Worm (Caenorhabditis elegans) whole organism, young adult: ENCODE results near the gene B0416.4.
A peak's percentile ranks its signal among the peaks of the same experiment; 100 is the strongest.

Experiments
- B0261.1 ChIP-seq: sonication (generic microtip); optimal IDR thresholded peaks from 2 replicates; lab custom pipeline; 2016; ENCODE audit warnings: mild to moderate bottlenecking, missing genetic modification characterization, moderate library complexity, missing compliant biosample characterization
- B0336.3 ChIP-seq: fragments of 200-800 bp; sonication (Bioruptor generic); IDR thresholded peaks from 2 replicates; pipeline ENCODE4 v1.3.6; 2022; ENCODE audit warnings: missing genetic modification characterization, missing compliant biosample characterization
- D2030.7 ChIP-seq: fragments of 200-800 bp; sonication (Bioruptor generic); IDR thresholded peaks from 2 replicates; pipeline ENCODE4 v1.3.6; 2022; ENCODE audit warnings: missing genetic modification reagents, missing genetic modification characterization, missing compliant biosample characterization
- F33H1.4 ChIP-seq: fragments of 200-800 bp; sonication (Bioruptor generic); IDR thresholded peaks from 2 replicates; pipeline ENCODE4 v1.3.6; 2022; ENCODE audit warnings: missing genetic modification reagents, missing genetic modification characterization, missing compliant biosample characterization
- F37B4.10 ChIP-seq: fragments of 200-800 bp; sonication (Bioruptor generic); IDR thresholded peaks from 2 replicates; pipeline ENCODE4 v1.3.6; 2022; ENCODE audit warnings: missing genetic modification characterization, missing compliant biosample characterization
- F39B2.1 ChIP-seq: fragments of 200-800 bp; sonication (Bioruptor generic); IDR thresholded peaks from 2 replicates; pipeline ENCODE4 v1.3.6; 2022; ENCODE audit warnings: missing genetic modification reagents, missing genetic modification characterization, missing compliant biosample characterization
- F55B11.4 ChIP-seq: sonication (generic microtip); optimal IDR thresholded peaks from 2 replicates; lab custom pipeline; 2016; ENCODE audit warnings: missing compliant biosample characterization, missing genetic modification characterization, borderline replicate concordance; ENCODE audit not compliant: insufficient read depth
- Y53G8AR.9 ChIP-seq: fragments of 200-800 bp; sonication (Bioruptor generic); conservative IDR thresholded peaks from 2 replicates; pipeline ENCODE4 v1.3.6; 2022; ENCODE audit warnings: missing genetic modification reagents, missing genetic modification characterization, missing compliant biosample characterization
- Y95B8A.8 ChIP-seq: fragments of 200-800 bp; sonication (Bioruptor generic); IDR thresholded peaks from 2 replicates; pipeline ENCODE4 v1.3.6; 2022; ENCODE audit warnings: missing genetic modification reagents, missing genetic modification characterization, missing compliant biosample characterization
- akir-1 ChIP-seq: fragments of 200-800 bp; sonication (Bioruptor generic); optimal IDR thresholded peaks from 2 replicates; lab custom pipeline; 2018; ENCODE audit warnings: mild to moderate bottlenecking, missing genetic modification characterization, moderate library complexity, missing compliant biosample characterization
- aptf-2 ChIP-seq: fragments of 200-800 bp; sonication (Bioruptor generic); conservative IDR thresholded peaks from 2 replicates; pipeline ENCODE4 v1.3.6; 2022; ENCODE audit warnings: missing genetic modification reagents, missing genetic modification characterization, missing compliant biosample characterization
- attf-3 ChIP-seq: fragments of 200-800 bp; sonication (Bioruptor generic); conservative IDR thresholded peaks from 2 replicates; pipeline ENCODE4 v1.3.6; 2022; ENCODE audit warnings: missing genetic modification reagents, missing genetic modification characterization, missing compliant biosample characterization
- bed-2 ChIP-seq: fragments of 200-800 bp; sonication (Bioruptor generic); IDR thresholded peaks from 2 replicates; pipeline ENCODE4 v1.3.6; 2022; ENCODE audit warnings: missing genetic modification reagents, missing genetic modification characterization, missing compliant biosample characterization
- cebp-1 ChIP-seq, 2 experiments: fragments of 200-800 bp in 1 of 2; sonication (Bioruptor generic) in 1 of 2; sonication (generic microtip) in 1 of 2; IDR thresholded peaks in 1 of 2; optimal IDR thresholded peaks in 1 of 2; 2 replicates each; pipeline versions ENCODE4 v1.3.6 to Lab custom; 2017 to 2022; ENCODE audit warnings: missing compliant biosample characterization in 2 of 2, missing genetic modification characterization in 2 of 2, mild to moderate bottlenecking in 1 of 2, missing genetic modification reagents in 1 of 2, moderate library complexity in 1 of 2
- ceh-27 ChIP-seq: fragments of 200-800 bp; sonication (Bioruptor generic); optimal IDR thresholded peaks from 2 replicates; lab custom pipeline; 2018; ENCODE audit warnings: mild to moderate bottlenecking, missing genetic modification characterization, moderate library complexity, missing compliant biosample characterization
- ceh-40 ChIP-seq: fragments of 200-800 bp; sonication (Bioruptor generic); IDR thresholded peaks from 2 replicates; pipeline ENCODE4 v1.3.6; 2022; ENCODE audit warnings: missing genetic modification characterization, missing compliant biosample characterization
- ceh-79 ChIP-seq: sonication (generic microtip); optimal IDR thresholded peaks from 2 replicates; lab custom pipeline; 2017; ENCODE audit warnings: mild to moderate bottlenecking, missing genetic modification characterization, missing compliant biosample characterization
- dpff-1 ChIP-seq: sonication (generic microtip); optimal IDR thresholded peaks from 2 replicates; lab custom pipeline; 2017; ENCODE audit warnings: mild to moderate bottlenecking, missing genetic modification characterization, missing compliant biosample characterization
- gei-17 ChIP-seq: fragments of 200-800 bp; sonication (Bioruptor generic); optimal IDR thresholded peaks from 2 replicates; lab custom pipeline; 2018; ENCODE audit warnings: mild to moderate bottlenecking, missing genetic modification characterization, missing compliant biosample characterization
- hlh-26 ChIP-seq: fragments of 200-800 bp; sonication (Bioruptor generic); conservative IDR thresholded peaks from 2 replicates; pipeline ENCODE4 v1.3.6; 2022; ENCODE audit warnings: missing genetic modification reagents, missing genetic modification characterization, missing compliant biosample characterization
- hrde-1 ChIP-seq: sonication (generic microtip); optimal IDR thresholded peaks from 2 replicates; lab custom pipeline; 2016; ENCODE audit warnings: missing genetic modification characterization, mild to moderate bottlenecking, missing compliant biosample characterization, moderate library complexity, missing genotype, missing genetic modification reagents, borderline replicate concordance
- lag-1 ChIP-seq: fragments of 200-800 bp; sonication (Bioruptor generic); IDR thresholded peaks from 2 replicates; pipeline ENCODE4 v1.3.6; 2022; ENCODE audit warnings: missing genetic modification reagents, missing genetic modification characterization, missing compliant biosample characterization
- let-526 ChIP-seq: fragments of 200-800 bp; sonication (Bioruptor generic); IDR thresholded peaks from 2 replicates; pipeline ENCODE4 v1.3.6; 2022; ENCODE audit warnings: missing genetic modification reagents, missing genetic modification characterization, missing compliant biosample characterization
- lin-40 ChIP-seq: sonication (generic microtip); optimal IDR thresholded peaks from 2 replicates; lab custom pipeline; 2016; ENCODE audit warnings: missing genetic modification characterization, mild to moderate bottlenecking, missing compliant biosample characterization, missing genotype, missing genetic modification reagents
- lin-54 ChIP-seq: fragments of 200-800 bp; sonication (Bioruptor generic); optimal IDR thresholded peaks from 2 replicates; lab custom pipeline; 2018; ENCODE audit warnings: mild to moderate bottlenecking, missing genetic modification characterization, missing compliant biosample characterization
- lsy-27 ChIP-seq: sonication (generic microtip); optimal IDR thresholded peaks from 2 replicates; lab custom pipeline; 2017; ENCODE audit warnings: missing genetic modification characterization, mild to moderate bottlenecking, missing compliant biosample characterization, antibody characterized with exemption, missing genotype, borderline replicate concordance; ENCODE audit not compliant: insufficient read depth
- madf-3 ChIP-seq: fragments of 200-800 bp; sonication (Bioruptor generic); IDR thresholded peaks from 2 replicates; pipeline ENCODE4 v1.3.6; 2022; ENCODE audit warnings: missing genetic modification reagents, missing genetic modification characterization, missing compliant biosample characterization
- madf-8 ChIP-seq: fragments of 200-800 bp; sonication (Bioruptor generic); conservative IDR thresholded peaks from 2 replicates; pipeline ENCODE4 v1.3.6; 2022; ENCODE audit warnings: missing genetic modification reagents, missing genetic modification characterization, missing compliant biosample characterization
- mel-28 ChIP-seq: sonication (generic microtip); optimal IDR thresholded peaks from 2 replicates; lab custom pipeline; 2016; ENCODE audit warnings: borderline replicate concordance, mild to moderate bottlenecking, missing genetic modification characterization, missing compliant biosample characterization
- nfya-1 ChIP-seq: sonication (generic microtip); optimal IDR thresholded peaks from 2 replicates; lab custom pipeline; 2017; ENCODE audit warnings: antibody characterized with exemption, missing compliant biosample characterization, missing genetic modification characterization, borderline replicate concordance; ENCODE audit not compliant: insufficient read depth
- nfya-2 ChIP-seq: fragments of 200-800 bp; sonication (Bioruptor generic); IDR thresholded peaks from 2 replicates; pipeline ENCODE4 v1.3.6; 2022; ENCODE audit warnings: missing genetic modification reagents, missing genetic modification characterization, missing compliant biosample characterization
- nhr-120 ChIP-seq: fragments of 200-800 bp; sonication (Bioruptor generic); IDR thresholded peaks from 2 replicates; pipeline ENCODE4 v1.3.6; 2022; ENCODE audit warnings: missing genetic modification characterization, missing compliant biosample characterization
- nhr-80 ChIP-seq: sonication (generic microtip); optimal IDR thresholded peaks from 2 replicates; lab custom pipeline; 2016; ENCODE audit warnings: missing genetic modification characterization, missing compliant biosample characterization
- pha-4 ChIP-seq: fragments of 150-350 bp; sonication (generic microtip); optimal IDR thresholded peaks from 2 replicates; lab custom pipeline; 2014; ENCODE audit warnings: missing biosample characterization, missing genetic modification reagents, missing genetic modification characterization
- repo-1 ChIP-seq: sonication (generic microtip); optimal IDR thresholded peaks from 2 replicates; lab custom pipeline; 2017; ENCODE audit warnings: mild to moderate bottlenecking, missing genetic modification characterization, missing compliant biosample characterization
- rpc-1 ChIP-seq, 2 experiments: fragments of 150-350 bp in 1 of 2; sonication (generic microtip) in 1 of 2; optimal IDR thresholded peaks; 2 replicates each; lab custom pipeline; 2014 to 2018; ENCODE audit warnings: missing biosample characterization in 1 of 2, missing genetic modification characterization in 1 of 2, missing genetic modification reagents in 1 of 2, missing genotype in 1 of 2
- sdz-38 ChIP-seq: sonication (generic microtip); optimal IDR thresholded peaks from 2 replicates; lab custom pipeline; 2016; ENCODE audit warnings: missing genotype, missing genetic modification characterization, missing compliant biosample characterization
- snpc-3.4 ChIP-seq: sonication (generic microtip); optimal IDR thresholded peaks from 2 replicates; lab custom pipeline; 2017; ENCODE audit warnings: missing genetic modification characterization, mild to moderate bottlenecking, missing compliant biosample characterization, antibody characterized with exemption, moderate library complexity, missing genotype, missing genetic modification reagents
- somi-1 ChIP-seq: fragments of 200-800 bp; sonication (Bioruptor generic); optimal IDR thresholded peaks from 2 replicates; lab custom pipeline; 2018; ENCODE audit warnings: mild to moderate bottlenecking, missing genetic modification characterization, missing compliant biosample characterization
- unc-130 ChIP-seq: sonication (generic microtip); optimal IDR thresholded peaks from 2 replicates; lab custom pipeline; 2016; ENCODE audit warnings: missing genetic modification reagents, missing genetic modification characterization, missing compliant biosample characterization
- zfh-2 ChIP-seq: fragments of 200-800 bp; sonication (Bioruptor generic); conservative IDR thresholded peaks from 2 replicates; pipeline ENCODE4 v1.3.6; 2022; ENCODE audit warnings: missing genetic modification reagents, missing genetic modification characterization, missing compliant biosample characterization
- zim-3 ChIP-seq: sonication (generic microtip); optimal IDR thresholded peaks from 2 replicates; lab custom pipeline; 2017; ENCODE audit warnings: mild to moderate bottlenecking, missing genetic modification characterization, moderate library complexity, missing compliant biosample characterization
- ztf-22 ChIP-seq: fragments of 200-800 bp; sonication (Bioruptor generic); optimal IDR thresholded peaks from 2 replicates; lab custom pipeline; 2018; ENCODE audit warnings: mild to moderate bottlenecking, missing genetic modification characterization, moderate library complexity, missing compliant biosample characterization
- ztf-25 ChIP-seq: fragments of 200-800 bp; sonication (Bioruptor generic); IDR thresholded peaks from 2 replicates; pipeline ENCODE4 v1.3.6; 2022; ENCODE audit warnings: missing genetic modification reagents, missing genetic modification characterization, missing compliant biosample characterization
- ztf-28 ChIP-seq: fragments of 200-800 bp; sonication (Bioruptor generic); IDR thresholded peaks from 2 replicates; pipeline ENCODE4 v1.3.6; 2022; ENCODE audit warnings: missing genetic modification reagents, missing genetic modification characterization, missing compliant biosample characterization
- ztf-6 ChIP-seq: fragments of 200-800 bp; sonication (Bioruptor generic); IDR thresholded peaks from 2 replicates; pipeline ENCODE4 v1.3.6; 2022; ENCODE audit warnings: missing genetic modification reagents, missing genetic modification characterization, missing compliant biosample characterization

Gene B0416.4

ce11 chrX:9237708-9238107 is 41.0 kb upstream of the B0416.4 start (continued):
- TF ChIP-seq attf-3 (GFP tag; lab: Robert Waterston, UW) (no peak), ztf-6 (no peak), repo-1 (tag; lab: Kevin White, UChicago) (no peak)
- TF ChIP-seq, all 124 proteins: peak for 45

- no peak for TF ChIP-seq cebp-1 (GFP tag; IDR thresholded peaks at IDR 0.05; lab: Robert Waterston, UW)
- no peak for TF ChIP-seq cebp-1 (tag; optimal IDR thresholded peaks at IDR 0.05; lab: Kevin White, UChicago)
- TF ChIP-seq Y95B8A.8 (GFP tag; lab: Robert Waterston, UW) = no peak
- no peak for TF ChIP-seq mel-28 (tag; lab: Kevin White, UChicago)
- TF ChIP-seq B0336.3 (GFP tag; lab: Robert Waterston, UW) = no peak
- no peak for TF ChIP-seq lin-54
- no peak for TF ChIP-seq lin-40 (tag; lab: Kevin White, UChicago)
- no peak for TF ChIP-seq akir-1
- no peak for TF ChIP-seq nfya-1 (tag; lab: Kevin White, UChicago)
- peak; percentile 6 for TF ChIP-seq nhr-80 (tag; lab: Kevin White, UChicago)
- peak; percentile 86; the same call in 1 of the 2 replicates for TF ChIP-seq ztf-25
- no peak for TF ChIP-seq ztf-28 (GFP tag; lab: Robert Waterston, UW)
- TF ChIP-seq ceh-27 (GFP tag; lab: Kevin White, UChicago) = peak; percentile 6
- TF ChIP-seq aptf-2 = no peak
- no peak for TF ChIP-seq hrde-1 (tag; lab: Kevin White, UChicago)
- no peak for TF ChIP-seq ztf-22 (GFP tag; lab: Kevin White, UChicago)
- peak; percentile 56 for TF ChIP-seq D2030.7
- no peak for TF ChIP-seq nfya-2
- peak; percentile 7 for TF ChIP-seq sdz-38
- TF ChIP-seq madf-8 (GFP tag; lab: Robert Waterston, UW) = no peak
- no peak for TF ChIP-seq dpff-1 (tag; lab: Kevin White, UChicago)
- TF ChIP-seq pha-4 (tag; lab: Kevin White, UChicago) = no peak
- no peak for TF ChIP-seq unc-130
- TF ChIP-seq zim-3 (tag; lab: Kevin White, UChicago) = no peak
- no peak for TF ChIP-seq F55B11.4 (tag; lab: Kevin White, UChicago)
- TF ChIP-seq lag-1 = no peak
- TF ChIP-seq madf-3 (GFP tag; lab: Robert Waterston, UW) = no peak
- no peak for TF ChIP-seq Y53G8AR.9 (GFP tag; lab: Robert Waterston, UW)
- TF ChIP-seq somi-1 (GFP tag; lab: Kevin White, UChicago) = peak; percentile 60
- peak; percentile 58 for TF ChIP-seq snpc-3.4 (tag; lab: Kevin White, UChicago)
- TF ChIP-seq ceh-40 (GFP tag; lab: Robert Waterston, UW) = 0 out of 2 replicates have a peak, but pooled peaks have one; percentile 54
- no peak for TF ChIP-seq gei-17 (GFP tag; lab: Kevin White, UChicago)
- TF ChIP-seq hlh-26 = no peak
- no peak for TF ChIP-seq zfh-2 (GFP tag; lab: Robert Waterston, UW)
- no peak for TF ChIP-seq F39B2.1 (GFP tag; lab: Robert Waterston, UW)
- TF ChIP-seq ceh-79 (tag; lab: Kevin White, UChicago) = no peak
- no peak for TF ChIP-seq F37B4.10
- TF ChIP-seq F33H1.4 = no peak
- peak; percentile 91 for TF ChIP-seq rpc-1 (optimal IDR thresholded peaks at IDR 0.05; lab: Kevin White, UChicago)
- TF ChIP-seq rpc-1 (tag; optimal IDR thresholded peaks at IDR 0.05; lab: Kevin White, UChicago) = peak; percentile 98
- TF ChIP-seq bed-2 (GFP tag; lab: Robert Waterston, UW) = no peak
- no peak for TF ChIP-seq nhr-120 (GFP tag; lab: Robert Waterston, UW)
- peak; percentile 13 for TF ChIP-seq lsy-27 (tag; lab: Kevin White, UChicago)
- TF ChIP-seq B0261.1 (tag; lab: Kevin White, UChicago) = peak; percentile 76
- no peak for TF ChIP-seq let-526 (GFP tag; lab: Robert Waterston, UW)
These were observed 40.1 kb upstream of the B0416.4 start for ce11 chrX:9238692-9239091.
